Worm (Caenorhabditis elegans) whole organism, midembryonic: Measurements from ENCODE around the gene srw-62.

Experiments
- cog-1 ChIP-seq: sonication (generic microtip); optimal IDR thresholded peaks from 2 replicates; lab custom pipeline; 2016; ENCODE audit warnings: missing genetic modification characterization, missing compliant biosample characterization
- klf-2 ChIP-seq: fragments of 200-800 bp; sonication (Bioruptor generic); conservative IDR thresholded peaks from 2 replicates; pipeline ENCODE4 v1.3.6; 2022; ENCODE audit warnings: missing genetic modification reagents, missing genetic modification characterization, missing compliant biosample characterization
- med-1 ChIP-seq: sonication (generic microtip); optimal IDR thresholded peaks from 2 replicates; lab custom pipeline; 2017; ENCODE audit warnings: missing genetic modification characterization, mild to moderate bottlenecking, missing compliant biosample characterization, antibody characterized with exemption, missing genetic modification reagents; ENCODE audit not compliant: insufficient read depth
- ref-1 ChIP-seq: fragments of 200-800 bp; sonication (Bioruptor generic); conservative IDR thresholded peaks from 2 replicates; pipeline ENCODE4 v1.3.6; 2022; ENCODE audit warnings: missing genetic modification reagents, missing genetic modification characterization, missing compliant biosample characterization
- ztf-29 ChIP-seq: fragments of 200-800 bp; sonication (Bioruptor generic); IDR thresholded peaks from 2 replicates; pipeline ENCODE4 v1.3.6; 2022; ENCODE audit warnings: missing genetic modification reagents, missing genetic modification characterization, missing compliant biosample characterization

DNA sequence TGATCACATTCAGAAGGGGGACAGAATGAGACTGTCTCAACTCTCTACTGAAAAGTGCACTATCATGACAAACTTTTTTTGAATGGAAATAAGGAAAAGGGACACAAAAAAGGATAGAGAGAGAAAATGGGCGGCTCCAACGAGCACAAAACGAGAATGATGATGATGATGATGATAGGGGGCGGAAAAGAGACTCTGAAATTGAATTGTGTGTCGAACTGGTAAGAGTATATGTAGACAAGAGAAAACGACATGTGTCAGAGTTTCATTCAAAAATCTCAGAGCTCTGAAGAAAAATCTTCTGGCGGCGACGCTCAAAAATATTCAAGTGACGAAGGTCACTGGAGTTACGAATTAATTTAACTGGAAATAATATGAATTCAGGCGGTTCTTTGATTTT, 29.9 kb upstream of the srw-62 start:
- TF ChIP-seq med-1 (GFP tag; lab: Kevin White, UChicago), result no peak
- TF ChIP-seq cog-1 (tag; lab: Kevin White, UChicago), result no peak
- no peak for TF ChIP-seq klf-2 (GFP tag; lab: Robert Waterston, UW)
- TF ChIP-seq ztf-29 (GFP tag; lab: Robert Waterston, UW), result no peak
- no peak for TF ChIP-seq ref-1 (GFP tag; lab: Robert Waterston, UW)
